Worm (Caenorhabditis elegans): ENCODE measurements around the gene iars-1.

The iars-1 gene

ce11 chrIV:10331882-10332281 lies 36.5 kb upstream of the iars-1 start (continued):
- TF ChIP-seq unc-130 (tag; optimal IDR thresholded peaks at IDR 0.05) (no peak), elt-2 (tag; optimal IDR thresholded peaks at IDR 0.05) (peak; percentile 71), lin-39 (tag; optimal IDR thresholded peaks at IDR 0.05) (no peak)

ce11 chrIV:10337286-10337685 lies 31.1 kb upstream of the iars-1 start:
- TF ChIP-seq ceh-82 (tag; optimal IDR thresholded peaks at IDR 0.05) (no peak), tbx-2 (tag; optimal IDR thresholded peaks at IDR 0.05) (no peak), C16A3.4 (tag; optimal IDR thresholded peaks at IDR 0.05) (no peak), efl-3 (GFP tag; optimal IDR thresholded peaks at IDR 0.05) (no peak), unc-98 (GFP tag; IDR thresholded peaks at IDR 0.05) (no peak), ztf-4 (tag; optimal IDR thresholded peaks at IDR 0.05) (no peak), nhr-11 (tag; optimal IDR thresholded peaks at IDR 0.05) (no peak), efl-1 (optimal IDR thresholded peaks at IDR 0.05) (no peak), efl-1 (GFP tag; optimal IDR thresholded peaks at IDR 0.05 in 1 of 2) (no peak), swsn-7 (tag; optimal IDR thresholded peaks at IDR 0.05) (no peak), aha-1 (tag; optimal IDR thresholded peaks at IDR 0.05) (no peak), nhr-237 (tag; optimal IDR thresholded peaks at IDR 0.05) (no peak), egl-13 (tag; optimal IDR thresholded peaks at IDR 0.05) (no peak)

- TF ChIP-seq C34B4.2 (tag; optimal IDR thresholded peaks at IDR 0.05): no peak
- TF ChIP-seq nhr-237 (tag; optimal IDR thresholded peaks at IDR 0.05): no peak
- no peak for TF ChIP-seq skn-1 (tag; optimal IDR thresholded peaks at IDR 0.05)
- no peak for TF ChIP-seq nhr-85 (tag)
- no peak for TF ChIP-seq nhr-12 (tag; optimal IDR thresholded peaks at IDR 0.05)
- no peak for TF ChIP-seq elt-3 (tag; optimal IDR thresholded peaks at IDR 0.05)
- TF ChIP-seq mdl-1 (tag; optimal IDR thresholded peaks at IDR 0.05): no peak
- peak in 1 of 2 experiments; percentile 22 for TF ChIP-seq lsy-2 (tag; optimal IDR thresholded peaks at IDR 0.05)
- TF ChIP-seq nhr-20 (tag; optimal IDR thresholded peaks at IDR 0.05): no peak
- TF ChIP-seq nhr-71 (tag; optimal IDR thresholded peaks at IDR 0.05): peak; percentile 68
- no peak for TF ChIP-seq ets-5 (GFP tag; IDR thresholded peaks at IDR 0.05)
- TF ChIP-seq lin-14 (GFP tag; optimal IDR thresholded peaks at IDR 0.05): peak; percentile 25
- peak; percentile 46 for TF ChIP-seq pax-3 (tag; optimal IDR thresholded peaks at IDR 0.05)
- peak; percentile 57 for TF ChIP-seq nhr-47 (tag; optimal IDR thresholded peaks at IDR 0.05)
- TF ChIP-seq hlh-4 (tag; optimal IDR thresholded peaks at IDR 0.05): peak; percentile 29
- TF ChIP-seq elt-2 (tag; optimal IDR thresholded peaks at IDR 0.05): no peak
- TF ChIP-seq sox-4 (tag; optimal IDR thresholded peaks at IDR 0.05): peak; percentile 3
- peak; percentile 80 for TF ChIP-seq dsc-1 (tag; optimal IDR thresholded peaks at IDR 0.05)
- TF ChIP-seq lin-15B (tag; optimal IDR thresholded peaks at IDR 0.05): no peak
- peak; percentile 4 for TF ChIP-seq swsn-7 (tag; optimal IDR thresholded peaks at IDR 0.05)
- TF ChIP-seq fkh-8 (tag; optimal IDR thresholded peaks at IDR 0.05): peak; percentile 86
These were observed 28.7 kb upstream of the iars-1 start for ce11 chrIV:10339701-10340100.

ce11 chrIV:10341618-10342360 lies 26.6 kb upstream of the iars-1 start:
- no peak for TF ChIP-seq isw-1 (GFP tag; IDR thresholded peaks at IDR 0.05)
- no peak for TF ChIP-seq nhr-11 (tag; optimal IDR thresholded peaks at IDR 0.05)
- no peak for TF ChIP-seq ets-5 (GFP tag; IDR thresholded peaks at IDR 0.05)
- no peak for TF ChIP-seq nhr-77 (tag; optimal IDR thresholded peaks at IDR 0.05)
- TF ChIP-seq zag-1 (tag; optimal IDR thresholded peaks at IDR 0.05): no peak
- no peak for TF ChIP-seq irx-1 (tag; optimal IDR thresholded peaks at IDR 0.05)
- TF ChIP-seq aha-1 (tag; optimal IDR thresholded peaks at IDR 0.05): no peak
- TF ChIP-seq snpc-4 (tag; optimal IDR thresholded peaks at IDR 0.05): no peak
- no peak for TF ChIP-seq sptf-1 (tag; optimal IDR thresholded peaks at IDR 0.05)
- TF ChIP-seq nhr-90 (tag; optimal IDR thresholded peaks at IDR 0.05; ENCODE audit: poor library complexity): no peak
- TF ChIP-seq elt-2 (tag; optimal IDR thresholded peaks at IDR 0.05): no peak
- no peak for TF ChIP-seq ceh-88 (GFP tag; IDR thresholded peaks at IDR 0.05)
- TF ChIP-seq tbx-2 (tag; optimal IDR thresholded peaks at IDR 0.05): no peak
- peak; percentile 36; the same call in 1 of the 2 replicates for TF ChIP-seq nhr-19 (GFP tag; conservative IDR thresholded peaks at IDR 0.05)
- no peak for TF ChIP-seq sox-4 (tag; optimal IDR thresholded peaks at IDR 0.05)
- peak in 1 of 3 experiments; percentile 53 for TF ChIP-seq ceh-82 (tag; optimal IDR thresholded peaks at IDR 0.05)
- no peak for TF ChIP-seq nhr-85 (tag)
- peak; percentile 35 for TF ChIP-seq unc-130 (tag; optimal IDR thresholded peaks at IDR 0.05)
- TF ChIP-seq F16B12.6 (tag; optimal IDR thresholded peaks at IDR 0.05): no peak
- no peak for TF ChIP-seq vab-15 (tag; optimal IDR thresholded peaks at IDR 0.05)
- TF ChIP-seq C16A3.4 (tag; optimal IDR thresholded peaks at IDR 0.05): no peak
- TF ChIP-seq nhr-71 (tag; optimal IDR thresholded peaks at IDR 0.05): peak; percentile 49
- no peak for TF ChIP-seq nhr-12 (tag; optimal IDR thresholded peaks at IDR 0.05)
- no peak for TF ChIP-seq pax-3 (tag; optimal IDR thresholded peaks at IDR 0.05)
- TF ChIP-seq hpl-2 (GFP tag; optimal IDR thresholded peaks at IDR 0.05): no peak
- peak; percentile 48 for TF ChIP-seq fkh-10 (GFP tag; optimal IDR thresholded peaks at IDR 0.05)

All from whole organism, L1 larva.